Fruit fly (Drosophila melanogaster) whole organism, prepupa: Measurements from ENCODE around the gene Sulf1.
A peak's percentile ranks its signal among the peaks of the same experiment; 100 is the strongest.

Experiments used
- CG10631 ChIP-seq: fragments of 200-800 bp; sonication (Bioruptor generic); optimal IDR thresholded peaks from 2 replicates; lab custom pipeline; 2016; ENCODE audit warnings: missing biosample characterization, missing genetic modification characterization
- CG11294 ChIP-seq: fragments of 200-800 bp; sonication (Bioruptor generic); IDR thresholded peaks from 2 replicates; pipeline ENCODE4 v1.3.6; 2022; ENCODE audit warnings: missing biosample characterization, missing genetic modification characterization
- CG11762 ChIP-seq: fragments of 200-800 bp; sonication (Bioruptor generic); optimal IDR thresholded peaks from 3 replicates; lab custom pipeline; 2016; ENCODE audit warnings: missing biosample characterization, missing genetic modification characterization; ENCODE audit not compliant: insufficient read depth
- CG11902 ChIP-seq: fragments of 200-800 bp; sonication (Bioruptor generic); optimal IDR thresholded peaks from 3 replicates; lab custom pipeline; 2016; ENCODE audit warnings: missing biosample characterization, missing genetic modification characterization
- CG15336 ChIP-seq: fragments of 200-800 bp; sonication (Bioruptor generic); IDR thresholded peaks from 2 replicates; pipeline ENCODE4 v1.3.6; 2022; ENCODE audit warnings: missing biosample characterization, missing genetic modification characterization
- CG1621 ChIP-seq: fragments of 200-800 bp; sonication (Bioruptor generic); optimal IDR thresholded peaks from 3 replicates; lab custom pipeline; 2018; ENCODE audit warnings: missing biosample characterization, mild to moderate bottlenecking, missing genetic modification characterization
- CG16779 ChIP-seq: fragments of 200-800 bp; sonication (Bioruptor generic); optimal IDR thresholded peaks from 3 replicates; lab custom pipeline; 2017; ENCODE audit warnings: missing biosample characterization, mild to moderate bottlenecking, missing genetic modification characterization
- CG3032 ChIP-seq: fragments of 200-800 bp; optimal IDR thresholded peaks from 2 replicates; lab custom pipeline; 2019; ENCODE audit warnings: missing biosample characterization, mild to moderate bottlenecking, missing genetic modification characterization, moderate library complexity
- CG31627 ChIP-seq: fragments of 200-800 bp; sonication (Bioruptor generic); optimal IDR thresholded peaks from 3 replicates; lab custom pipeline; 2016; ENCODE audit warnings: missing biosample characterization, missing genetic modification characterization
- CG32006 ChIP-seq: fragments of 200-800 bp; sonication (Bioruptor generic); optimal IDR thresholded peaks from 3 replicates; lab custom pipeline; 2017; ENCODE audit warnings: missing biosample characterization, mild to moderate bottlenecking, missing genetic modification characterization
- CG34406 ChIP-seq: fragments of 200-800 bp; sonication (Bioruptor generic); optimal IDR thresholded peaks from 3 replicates; lab custom pipeline; 2016; ENCODE audit warnings: missing biosample characterization, missing genetic modification characterization
- CG3919 ChIP-seq: fragments of 200-800 bp; sonication (Bioruptor generic); optimal IDR thresholded peaks from 3 replicates; lab custom pipeline; 2016; ENCODE audit warnings: missing biosample characterization, missing genetic modification characterization
- CG4318 ChIP-seq: fragments of 200-800 bp; sonication (Bioruptor generic); optimal IDR thresholded peaks from 3 replicates; lab custom pipeline; 2017; ENCODE audit warnings: missing biosample characterization, mild to moderate bottlenecking, missing genetic modification characterization
- CG6163 ChIP-seq: fragments of 200-800 bp; sonication (Bioruptor generic); IDR thresholded peaks from 3 replicates; pipeline ENCODE4 v1.3.6; 2022; ENCODE audit warnings: missing biosample characterization, missing genetic modification characterization
- CG6792 ChIP-seq: fragments of 200-800 bp; sonication (Bioruptor generic); optimal IDR thresholded peaks from 3 replicates; lab custom pipeline; 2016; ENCODE audit warnings: missing biosample characterization, missing genetic modification characterization
- CG6808 ChIP-seq: fragments of 200-800 bp; sonication (Bioruptor generic); optimal IDR thresholded peaks from 3 replicates; lab custom pipeline; 2017; ENCODE audit warnings: missing biosample characterization, missing genetic modification characterization, mild to moderate bottlenecking, moderate library complexity, missing genetic modification reagents
- CG6854 ChIP-seq: fragments of 200-800 bp; sonication (Bioruptor generic); optimal IDR thresholded peaks from 2 replicates; lab custom pipeline; 2017; ENCODE audit warnings: missing biosample characterization, mild to moderate bottlenecking, missing genetic modification characterization
- CG7368 ChIP-seq: fragments of 200-800 bp; sonication (Bioruptor generic); optimal IDR thresholded peaks from 3 replicates; lab custom pipeline; 2016; ENCODE audit warnings: missing biosample characterization, missing genetic modification characterization
- CG8119 ChIP-seq: fragments of 200-800 bp; sonication (Bioruptor generic); IDR thresholded peaks from 3 replicates; pipeline ENCODE4 v1.3.6; 2022; ENCODE audit warnings: missing biosample characterization, missing genetic modification characterization
- CG8319 ChIP-seq: fragments of 200-800 bp; sonication (Bioruptor generic); optimal IDR thresholded peaks from 3 replicates; lab custom pipeline; 2016; ENCODE audit warnings: missing biosample characterization, missing genetic modification characterization
- CG9139 ChIP-seq: fragments of 200-800 bp; sonication (Bioruptor generic); optimal IDR thresholded peaks from 3 replicates; lab custom pipeline; 2017; ENCODE audit warnings: missing biosample characterization, mild to moderate bottlenecking, missing genetic modification characterization
- Eip78C ChIP-seq: fragments of 200-800 bp; sonication (Bioruptor generic); peaks from one replicate; lab custom pipeline; 2016; ENCODE audit warnings: missing biosample characterization, missing genetic modification characterization
- Eip93F ChIP-seq: fragments of 200-800 bp; sonication (Bioruptor generic); optimal IDR thresholded peaks from 2 replicates; lab custom pipeline; 2016; ENCODE audit warnings: missing biosample characterization, mild to moderate bottlenecking, missing genetic modification characterization
- Ets21C ChIP-seq: fragments of 200-800 bp; sonication (Bioruptor generic); optimal IDR thresholded peaks from 3 replicates; lab custom pipeline; 2016; ENCODE audit warnings: missing biosample characterization, missing genetic modification characterization
- Ets96B ChIP-seq: fragments of 200-800 bp; optimal IDR thresholded peaks from 2 replicates; lab custom pipeline; 2019; ENCODE audit warnings: missing biosample characterization, mild to moderate bottlenecking, missing genetic modification characterization, moderate library complexity
- Met ChIP-seq: fragments of 200-800 bp; sonication (Bioruptor generic); optimal IDR thresholded peaks from 3 replicates; lab custom pipeline; 2016; ENCODE audit warnings: missing biosample characterization, missing genetic modification characterization
- OdsH ChIP-seq: fragments of 200-800 bp; sonication (Bioruptor generic); optimal IDR thresholded peaks from 3 replicates; lab custom pipeline; 2016; ENCODE audit warnings: missing biosample characterization, missing genetic modification characterization
- Smox ChIP-seq: fragments of 200-800 bp; sonication (Bioruptor generic); optimal IDR thresholded peaks from 3 replicates; lab custom pipeline; 2016; ENCODE audit warnings: missing biosample characterization, missing genetic modification characterization
- Sox102F ChIP-seq: fragments of 200-800 bp; sonication (Bioruptor generic); optimal IDR thresholded peaks from 2 replicates; lab custom pipeline; 2016; ENCODE audit warnings: missing biosample characterization, mild to moderate bottlenecking, missing genetic modification characterization
- Sox14 ChIP-seq: fragments of 200-800 bp; sonication (Bioruptor generic); optimal IDR thresholded peaks from 3 replicates; lab custom pipeline; 2016; ENCODE audit warnings: missing biosample characterization, missing genetic modification characterization
- acj6 ChIP-seq: fragments of 200-800 bp; sonication (Bioruptor generic); optimal IDR thresholded peaks from 3 replicates; lab custom pipeline; 2016; ENCODE audit warnings: missing biosample characterization, missing genetic modification characterization
- eg ChIP-seq: fragments of 200-800 bp; sonication (Bioruptor generic); IDR thresholded peaks from 3 replicates; pipeline ENCODE4 v1.3.6; 2022; ENCODE audit warnings: missing biosample characterization, missing genetic modification characterization
- esn ChIP-seq: fragments of 200-800 bp; sonication (Bioruptor generic); optimal IDR thresholded peaks from 2 replicates; lab custom pipeline; 2016; ENCODE audit warnings: missing biosample characterization, mild to moderate bottlenecking, missing genetic modification characterization, moderate library complexity
- fd59A ChIP-seq: fragments of 200-800 bp; sonication (Bioruptor generic); optimal IDR thresholded peaks from 2 replicates; lab custom pipeline; 2017; ENCODE audit warnings: missing biosample characterization, mild to moderate bottlenecking, missing genetic modification characterization, missing genetic modification reagents
- net ChIP-seq: fragments of 200-800 bp; sonication (Bioruptor generic); optimal IDR thresholded peaks from 3 replicates; lab custom pipeline; 2016; ENCODE audit warnings: missing biosample characterization, missing genetic modification characterization
- salr ChIP-seq, 2 experiments: fragments of 200-800 bp; sonication (Bioruptor generic); optimal IDR thresholded peaks; 3 replicates each; lab custom pipeline; 2016 to 2018; ENCODE audit warnings: missing biosample characterization in 2 of 2, missing genetic modification characterization in 2 of 2, mild to moderate bottlenecking in 1 of 2
- spab ChIP-seq: fragments of 200-800 bp; sonication (Bioruptor generic); optimal IDR thresholded peaks from 2 replicates; lab custom pipeline; 2017; ENCODE audit warnings: missing biosample characterization, mild to moderate bottlenecking, missing genetic modification characterization, missing genetic modification reagents
- ss ChIP-seq, 2 experiments: fragments of 200-800 bp; sonication (Bioruptor generic); optimal IDR thresholded peaks; 2 replicates in 1 of 2; 3 replicates in 1 of 2; lab custom pipeline; 2017 to 2018; ENCODE audit warnings: mild to moderate bottlenecking in 2 of 2, missing biosample characterization in 2 of 2, missing genetic modification characterization in 2 of 2, moderate library complexity in 1 of 2
- svp ChIP-seq: fragments of 200-800 bp; sonication (Bioruptor generic); peaks from one replicate; lab custom pipeline; 2016; ENCODE audit warnings: missing biosample characterization, missing genetic modification characterization

Gene Sulf1

dm6 chr3R:16341817-16342374, 2.5 kb upstream of the Sulf1 start, which contains the start of the genes SF2 and pad (continued):
- TF ChIP-seq Smox (GFP tag; lab: Kevin White, UChicago) (no peak), Met (GFP tag; lab: Kevin White, UChicago) (no peak), net (GFP tag; lab: Kevin White, UChicago) (peak; percentile 31), CG6163 (GFP tag; lab: Robert Waterston, UW) (peak; percentile 37; the same call in 1 of the 3 replicates), acj6 (GFP tag; lab: Kevin White, UChicago) (peak; percentile 77), CG11294 (GFP tag; lab: Robert Waterston, UW) (no peak; the same call in 1 of the 2 replicates), CG4318 (GFP tag; lab: Kevin White, UChicago) (no peak), CG34406 (GFP tag; lab: Kevin White, UChicago) (peak; percentile 60), CG6854 (peak; percentile 48), CG10631 (GFP tag; lab: Kevin White, UChicago) (peak; percentile 82), CG3919 (peak; percentile 76), fd59A (GFP tag; lab: Kevin White, UChicago) (peak; percentile 14), Eip78C (GFP tag; lab: Kevin White, UChicago) (peak; percentile 90), CG9139 (GFP tag; lab: Kevin White, UChicago) (peak; percentile 33), CG8119 (peak; percentile 48; the same call in 2 of the 3 replicates), CG11902 (GFP tag; lab: Kevin White, UChicago) (peak; percentile 69), CG6792 (GFP tag; lab: Kevin White, UChicago) (peak; percentile 54), esn (GFP tag; lab: Kevin White, UChicago) (peak; percentile 87), CG7368 (GFP tag; lab: Kevin White, UChicago) (peak; percentile 51), CG1621 (tag; lab: Kevin White, UChicago) (peak; percentile 26), svp (GFP tag; lab: Kevin White, UChicago) (no peak), eg (peak; percentile 55; the same call in 2 of the 3 replicates), CG8319 (peak; percentile 56), Sox14 (GFP tag; lab: Kevin White, UChicago) (peak; percentile 84), CG16779 (tag; lab: Kevin White, UChicago) (no peak), CG3032 (peak; percentile 76)

- peak; percentile 2 for TF ChIP-seq CG3919
- no peak for TF ChIP-seq salr (GFP tag; optimal IDR thresholded peaks at IDR 0.05; lab: Kevin White, UChicago)
- no peak for TF ChIP-seq CG11902 (GFP tag; lab: Kevin White, UChicago)
- no peak for TF ChIP-seq Sox102F (GFP tag; lab: Kevin White, UChicago)
- no peak for TF ChIP-seq CG34406 (GFP tag; lab: Kevin White, UChicago)
- TF ChIP-seq CG15336 = 0 out of 2 replicates have a peak, but pooled peaks have one; percentile 28
- TF ChIP-seq CG11762 (GFP tag; lab: Kevin White, UChicago) = no peak
- peak; percentile 71 for TF ChIP-seq Eip78C (GFP tag; lab: Kevin White, UChicago)
- no peak for TF ChIP-seq OdsH (GFP tag; lab: Kevin White, UChicago)
- TF ChIP-seq CG1621 (tag; lab: Kevin White, UChicago) = peak; percentile 6
- peak in 1 of 2 experiments; percentile 80 for TF ChIP-seq ss (GFP tag; optimal IDR thresholded peaks at IDR 0.05; lab: Kevin White, UChicago)
- no peak for TF ChIP-seq Ets21C (GFP tag; lab: Kevin White, UChicago)
- TF ChIP-seq CG3032 = peak; percentile 10
- peak; percentile 25 for TF ChIP-seq spab (GFP tag; lab: Kevin White, UChicago)
- peak; percentile 42 for TF ChIP-seq CG6808 (GFP tag; lab: Kevin White, UChicago)
- TF ChIP-seq CG31627 (GFP tag; lab: Kevin White, UChicago) = no peak
- peak; percentile 53; the same call in 1 of the 3 replicates for TF ChIP-seq CG6163 (GFP tag; lab: Robert Waterston, UW)
- peak; percentile 60; the same call in 2 of the 3 replicates for TF ChIP-seq eg
- TF ChIP-seq Ets96B = no peak
- TF ChIP-seq svp (GFP tag; lab: Kevin White, UChicago) = no peak
- TF ChIP-seq CG32006 (GFP tag; lab: Kevin White, UChicago) = no peak
- 0 out of 2 replicates have a peak, but pooled peaks have one; percentile 8 for TF ChIP-seq CG11294 (GFP tag; lab: Robert Waterston, UW)
- TF ChIP-seq CG9139 (GFP tag; lab: Kevin White, UChicago) = peak; percentile 34
- TF ChIP-seq Sox14 (GFP tag; lab: Kevin White, UChicago) = no peak
- TF ChIP-seq Eip93F (GFP tag; lab: Kevin White, UChicago) = no peak
- TF ChIP-seq, all 60 proteins: peak for 12
Observed at dm6 chr3R:16340610-16341009, 1.2 kb upstream of the Sulf1 start.
